Worm (Caenorhabditis elegans) whole organism, mixed stage, embryonic: Measurements from ENCODE around the gene bca-1.

Experiments used
- M03D4.4 ChIP-seq: sonication (generic microtip); optimal IDR thresholded peaks from 2 replicates; lab custom pipeline; 2017; ENCODE audit warnings: mild to moderate bottlenecking, missing genetic modification characterization, missing compliant biosample characterization
- bed-3 ChIP-seq: fragments of 200-800 bp; sonication (Bioruptor generic); optimal IDR thresholded peaks from 3 replicates; lab custom pipeline; 2018; ENCODE audit warnings: mild to moderate bottlenecking, missing genetic modification characterization, moderate library complexity, missing compliant biosample characterization
- ceh-39 ChIP-seq: fragments of 150-350 bp; optimal IDR thresholded peaks from 2 replicates; lab custom pipeline; 2014; ENCODE audit warnings: missing biosample characterization, missing genetic modification characterization
- ceh-43 ChIP-seq: fragments of 200-800 bp; sonication (Bioruptor generic); optimal IDR thresholded peaks from 2 replicates; lab custom pipeline; 2018; ENCODE audit warnings: mild to moderate bottlenecking, missing genetic modification characterization, moderate library complexity, missing compliant biosample characterization
- ceh-83 ChIP-seq: fragments of 200-800 bp; sonication (Bioruptor generic); optimal IDR thresholded peaks from 2 replicates; lab custom pipeline; 2018; ENCODE audit warnings: mild to moderate bottlenecking, missing genetic modification characterization, missing compliant biosample characterization
- cnd-1 ChIP-seq: fragments of 200-800 bp; sonication (Bioruptor generic); optimal IDR thresholded peaks from 2 replicates; lab custom pipeline; 2018; ENCODE audit warnings: mild to moderate bottlenecking, missing genetic modification characterization, missing compliant biosample characterization
- drap-1 ChIP-seq: fragments of 200-800 bp; sonication (Bioruptor generic); optimal IDR thresholded peaks from 3 replicates; lab custom pipeline; 2018; ENCODE audit warnings: mild to moderate bottlenecking, missing genetic modification characterization, missing compliant biosample characterization
- elt-1 ChIP-seq: sonication (generic microtip); optimal IDR thresholded peaks from 2 replicates; lab custom pipeline; 2017; ENCODE audit warnings: missing genetic modification characterization, mild to moderate bottlenecking, missing compliant biosample characterization, antibody characterized with exemption, moderate library complexity, borderline replicate concordance; ENCODE audit not compliant: insufficient read depth
- elt-3 ChIP-seq: fragments of 150-350 bp; optimal IDR thresholded peaks from 2 replicates; lab custom pipeline; 2014; ENCODE audit warnings: missing biosample characterization, missing genetic modification characterization
- flh-1 ChIP-seq: fragments of 200-800 bp; sonication (Bioruptor generic); optimal IDR thresholded peaks from 2 replicates; lab custom pipeline; 2018; ENCODE audit warnings: mild to moderate bottlenecking, missing genetic modification characterization, moderate library complexity, missing compliant biosample characterization
- ham-2 ChIP-seq: fragments of 200-800 bp; sonication (Bioruptor generic); optimal IDR thresholded peaks from 2 replicates; lab custom pipeline; 2018; ENCODE audit warnings: mild to moderate bottlenecking, missing genetic modification characterization, missing compliant biosample characterization
- hlh-1 ChIP-seq: fragments of 150-350 bp; optimal IDR thresholded peaks from 2 replicates; lab custom pipeline; 2014; ENCODE audit warnings: missing biosample characterization, missing genetic modification reagents, missing genetic modification characterization
- lin-13 ChIP-seq: fragments of 150-350 bp; optimal IDR thresholded peaks from 2 replicates; lab custom pipeline; 2014; ENCODE audit warnings: missing biosample characterization, missing genetic modification characterization
- mep-1 ChIP-seq: fragments of 150-350 bp; optimal IDR thresholded peaks from 2 replicates; lab custom pipeline; 2017; ENCODE audit warnings: missing biosample characterization, missing genetic modification reagents, missing genetic modification characterization, inconsistent platforms
- mls-2 ChIP-seq: sonication (generic microtip); optimal IDR thresholded peaks from 2 replicates; lab custom pipeline; 2016; ENCODE audit warnings: mild to moderate bottlenecking, missing genetic modification characterization, moderate library complexity, missing compliant biosample characterization
- nhr-12 ChIP-seq: fragments of 150-350 bp; optimal IDR thresholded peaks from 2 replicates; lab custom pipeline; 2014; ENCODE audit warnings: missing biosample characterization, missing genetic modification characterization
- nhr-2 ChIP-seq: fragments of 150-350 bp; optimal IDR thresholded peaks from 2 replicates; lab custom pipeline; 2014; ENCODE audit warnings: missing biosample characterization, missing genetic modification characterization
- nhr-237 ChIP-seq: fragments of 150-350 bp; optimal IDR thresholded peaks from 2 replicates; lab custom pipeline; 2014; ENCODE audit warnings: missing biosample characterization, missing genetic modification characterization
- nhr-28 ChIP-seq: fragments of 150-350 bp; optimal IDR thresholded peaks from 2 replicates; lab custom pipeline; 2014; ENCODE audit warnings: missing biosample characterization, missing genetic modification characterization
- nhr-76 ChIP-seq: sonication (generic microtip); optimal IDR thresholded peaks from 2 replicates; lab custom pipeline; 2017; ENCODE audit warnings: missing biosample characterization, missing genetic modification characterization
- pha-4 ChIP-seq: fragments of 150-350 bp; optimal IDR thresholded peaks from 2 replicates; lab custom pipeline; 2018; ENCODE audit warnings: missing biosample characterization, missing genetic modification reagents, missing genetic modification characterization
- sem-2 ChIP-seq: fragments of 200-800 bp; sonication (Bioruptor generic); optimal IDR thresholded peaks from 2 replicates; lab custom pipeline; 2018; ENCODE audit warnings: mild to moderate bottlenecking, missing genetic modification characterization, missing compliant biosample characterization
- snpc-4 ChIP-seq: fragments of 150-350 bp; optimal IDR thresholded peaks from 2 replicates; lab custom pipeline; 2014; ENCODE audit warnings: missing biosample characterization, missing genetic modification characterization
- sptf-1 ChIP-seq: sonication (generic microtip); optimal IDR thresholded peaks from 2 replicates; lab custom pipeline; 2017; ENCODE audit warnings: mild to moderate bottlenecking, missing genetic modification characterization, moderate library complexity, missing compliant biosample characterization
- tbx-8 ChIP-seq: fragments of 200-800 bp; sonication (Bioruptor generic); optimal IDR thresholded peaks from 2 replicates; lab custom pipeline; 2018; ENCODE audit warnings: mild to moderate bottlenecking, missing genetic modification characterization, moderate library complexity, missing compliant biosample characterization
- unc-120 ChIP-seq: sonication (generic microtip); optimal IDR thresholded peaks from 2 replicates; lab custom pipeline; 2017; ENCODE audit warnings: missing genetic modification characterization, missing compliant biosample characterization; ENCODE audit not compliant: poor library complexity, severe bottlenecking
- unc-39 ChIP-seq: fragments of 150-350 bp; optimal IDR thresholded peaks from 2 replicates; lab custom pipeline; 2014; ENCODE audit warnings: missing biosample characterization, missing genetic modification characterization
- unc-62 ChIP-seq: fragments of 150-350 bp; optimal IDR thresholded peaks from 2 replicates; lab custom pipeline; 2014; ENCODE audit warnings: missing biosample characterization, missing genetic modification reagents, missing genetic modification characterization
- zip-8 ChIP-seq: fragments of 150-350 bp; optimal IDR thresholded peaks from 2 replicates; lab custom pipeline; 2014; ENCODE audit warnings: missing biosample characterization, missing genetic modification characterization
- ztf-11 ChIP-seq: fragments of 150-350 bp; optimal IDR thresholded peaks from 2 replicates; lab custom pipeline; 2014; ENCODE audit warnings: missing biosample characterization, missing genetic modification characterization

The bca-1 gene

DNA sequence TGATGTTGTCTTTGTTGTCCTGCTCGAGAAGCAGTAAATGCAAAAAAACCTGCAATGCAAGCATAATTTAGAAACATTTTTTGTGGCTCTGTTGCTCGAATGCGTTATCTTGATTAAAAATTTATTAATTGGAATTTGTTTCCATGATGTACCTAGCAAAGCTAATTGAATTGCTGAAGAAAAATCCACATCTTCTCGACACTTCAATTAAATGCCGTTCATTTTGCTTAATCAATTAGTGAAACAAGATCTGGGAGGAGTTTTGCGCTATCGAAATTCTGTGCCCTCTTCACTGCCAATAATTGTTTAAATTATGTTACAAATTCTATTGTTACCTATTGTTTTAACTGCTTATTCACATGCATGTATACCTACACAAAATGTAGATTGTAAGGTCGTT, 28.7 kb downstream of the bca-1 start, which contains the start of gene T25B2.3:
Gene T25B2.3, plus strand, starts transcription at position 301 of the 400 bp plus-strand sequence.
- TF ChIP-seq ceh-39 (tag; lab: Kevin White, UChicago) = no peak
- no peak for TF ChIP-seq elt-3 (tag; lab: Kevin White, UChicago)
- no peak for TF ChIP-seq hlh-1 (tag; lab: Kevin White, UChicago)
- TF ChIP-seq snpc-4 (tag; lab: Kevin White, UChicago) = no peak
- no peak for TF ChIP-seq elt-1 (tag; lab: Kevin White, UChicago)

DNA sequence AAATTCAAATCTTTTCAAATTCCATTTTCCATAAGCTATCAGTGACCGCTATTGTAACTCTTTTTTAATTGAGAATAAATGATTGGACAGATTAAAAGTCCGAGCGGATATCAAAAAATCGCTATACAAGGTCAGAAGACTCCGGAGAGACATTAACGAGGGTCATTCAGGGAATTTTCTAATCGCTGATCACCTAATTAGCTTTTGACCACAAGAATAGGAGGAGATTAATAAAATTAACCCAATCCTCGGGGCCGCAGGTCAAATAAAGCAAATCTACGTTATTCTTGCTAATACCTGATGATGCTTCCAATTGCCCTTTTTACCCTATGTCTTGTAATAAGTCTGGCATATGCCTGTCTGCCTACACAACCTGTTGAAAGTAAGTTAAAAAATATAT, 30.9 kb downstream of the bca-1 start, which contains the start of gene T25B2.1:
Gene T25B2.1, plus strand, starts transcription at position 301 of the 400 bp plus-strand sequence.
- TF ChIP-seq zip-8 (tag; lab: Kevin White, UChicago) = no peak
- no peak for TF ChIP-seq nhr-12
- no peak for TF ChIP-seq cnd-1
- no peak for TF ChIP-seq drap-1 (GFP tag; lab: Kevin White, UChicago)
- no peak for TF ChIP-seq elt-1 (tag; lab: Kevin White, UChicago)
- TF ChIP-seq ham-2 (GFP tag; lab: Kevin White, UChicago) = no peak
- TF ChIP-seq lin-13 (tag; lab: Kevin White, UChicago) = no peak
- no peak for TF ChIP-seq bed-3 (GFP tag; lab: Kevin White, UChicago)
- TF ChIP-seq nhr-2 (tag; lab: Kevin White, UChicago) = no peak
- no peak for TF ChIP-seq ceh-83 (GFP tag; lab: Kevin White, UChicago)
- TF ChIP-seq M03D4.4 (tag; lab: Kevin White, UChicago) = no peak
- TF ChIP-seq tbx-8 (GFP tag; lab: Kevin White, UChicago) = no peak
- TF ChIP-seq snpc-4 (tag; lab: Kevin White, UChicago) = no peak

- no peak for TF ChIP-seq pha-4
- no peak for TF ChIP-seq hlh-1 (tag; lab: Kevin White, UChicago)
- TF ChIP-seq unc-39 (tag; lab: Kevin White, UChicago) = no peak
- TF ChIP-seq, all 35 proteins: peak for 0
Measured at ce11 chrX:6169252-6169651, 35.3 kb downstream of the bca-1 start, which contains the start of gene T25B2.2. Gene T25B2.2, plus strand, starts transcription at chrX:6169643.

- TF ChIP-seq drap-1 (GFP tag; lab: Kevin White, UChicago) (no peak), ham-2 (GFP tag; lab: Kevin White, UChicago) (no peak), nhr-237 (tag; lab: Kevin White, UChicago) (no peak), nhr-76 (tag; lab: Kevin White, UChicago) (no peak), unc-120 (tag; lab: Kevin White, UChicago) (no peak), snpc-4 (tag; lab: Kevin White, UChicago) (no peak), M03D4.4 (tag; lab: Kevin White, UChicago) (no peak), mep-1 (tag; lab: Kevin White, UChicago) (no peak)
- TF ChIP-seq, all 35 proteins: peak for 0
Measured at ce11 chrX:6167376-6167775, 37.2 kb downstream of the bca-1 start.

DNA sequence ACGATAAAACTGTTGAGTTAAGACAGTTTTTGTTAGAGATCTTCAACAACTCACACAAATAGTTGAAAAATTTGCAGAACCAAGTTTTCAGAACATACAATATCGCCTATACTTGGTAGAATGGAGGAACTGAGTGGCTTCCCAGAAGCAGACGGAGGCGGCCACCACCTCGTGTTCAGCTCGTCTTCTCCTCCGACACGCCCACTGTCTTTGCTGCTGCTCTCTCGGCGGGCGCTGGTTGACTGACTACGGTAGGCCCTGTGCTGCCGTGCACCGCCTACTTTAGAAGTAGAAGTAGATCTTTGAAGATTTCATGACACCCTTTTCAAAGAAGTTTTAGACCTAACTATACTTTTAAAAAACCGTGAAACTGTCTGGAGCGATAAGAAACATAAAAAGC, 42.5 kb downstream of the bca-1 start:
- TF ChIP-seq flh-1 (GFP tag; lab: Kevin White, UChicago) (no peak), sptf-1 (tag; lab: Kevin White, UChicago) (no peak), hlh-1 (tag; lab: Kevin White, UChicago) (no peak), ceh-43 (GFP tag; lab: Kevin White, UChicago) (no peak), M03D4.4 (tag; lab: Kevin White, UChicago) (no peak), mls-2 (tag; lab: Kevin White, UChicago) (no peak), elt-1 (tag; lab: Kevin White, UChicago) (no peak), drap-1 (GFP tag; lab: Kevin White, UChicago) (no peak), unc-120 (tag; lab: Kevin White, UChicago) (no peak), nhr-237 (tag; lab: Kevin White, UChicago) (no peak), ztf-11 (tag; lab: Kevin White, UChicago) (no peak), nhr-28 (tag; lab: Kevin White, UChicago) (no peak), tbx-8 (GFP tag; lab: Kevin White, UChicago) (no peak), cnd-1 (no peak)
- TF ChIP-seq, all 35 proteins: peak for 0

DNA sequence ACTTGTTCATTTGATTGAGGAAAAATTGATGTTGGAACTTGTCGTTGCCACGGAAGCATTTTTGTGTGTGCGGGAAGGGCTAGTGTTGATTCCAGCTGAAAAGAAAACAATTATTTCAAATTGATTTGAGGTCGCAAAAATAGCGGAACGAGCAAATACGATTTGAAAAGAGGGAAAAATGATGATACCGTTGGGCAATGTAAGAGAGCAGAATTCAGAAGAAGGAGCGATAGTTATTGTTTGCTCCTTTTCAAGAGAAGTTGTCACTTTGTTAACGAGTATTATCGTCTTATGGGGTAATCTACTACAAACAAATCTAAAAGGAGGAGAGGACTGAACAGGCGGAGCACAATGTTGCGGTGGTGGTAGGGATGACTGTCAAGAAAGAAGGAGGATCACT, 44.1 kb downstream of the bca-1 start, which contains the start of gene odd-2:
Gene odd-2, minus strand, starts transcription at position 101 of the 400 bp plus-strand sequence.
- no peak for TF ChIP-seq drap-1 (GFP tag; lab: Kevin White, UChicago)
- TF ChIP-seq nhr-28 (tag; lab: Kevin White, UChicago) = no peak
- no peak for TF ChIP-seq unc-62 (GFP tag; lab: Kevin White, UChicago)
- TF ChIP-seq ceh-39 (tag; lab: Kevin White, UChicago) = no peak
- TF ChIP-seq sem-2 = no peak
- no peak for TF ChIP-seq nhr-2 (tag; lab: Kevin White, UChicago)
- TF ChIP-seq sptf-1 (tag; lab: Kevin White, UChicago) = no peak
- TF ChIP-seq unc-120 (tag; lab: Kevin White, UChicago) = no peak
